Fruit fly (Drosophila melanogaster) whole organism, wandering third instar larva: ENCODE measurements around the gene kri.

Experiments
- Abd-B ChIP-seq: fragments of >200 bp; optimal IDR thresholded peaks from 2 replicates; lab custom pipeline; 2017; ENCODE audit warnings: missing biosample characterization, missing genetic modification characterization
- CG32264 ChIP-seq: fragments of 200-800 bp; sonication (Bioruptor generic); optimal IDR thresholded peaks from 2 replicates; lab custom pipeline; 2016; ENCODE audit warnings: missing biosample characterization, missing genetic modification characterization
- CG9705 ChIP-seq: fragments of 200-800 bp; sonication (Bioruptor generic); optimal IDR thresholded peaks from 2 replicates; lab custom pipeline; 2018; ENCODE audit warnings: missing biosample characterization, mild to moderate bottlenecking, missing genetic modification characterization
- CrebA ChIP-seq: fragments of 200-800 bp; sonication (Bioruptor generic); optimal IDR thresholded peaks from 2 replicates; lab custom pipeline; 2016; ENCODE audit warnings: missing biosample characterization, mild to moderate bottlenecking, missing genetic modification characterization, borderline replicate concordance
- Dif ChIP-seq: fragments of 200-275, 200-300 bp; sonication (Bioruptor generic); optimal IDR thresholded peaks from 2 replicates; lab custom pipeline; 2018; ENCODE audit warnings: missing biosample characterization, missing genetic modification characterization; ENCODE audit not compliant: partially characterized antibody
- Hnf4 ChIP-seq: fragments of 200-800 bp; sonication (Bioruptor generic); optimal IDR thresholded peaks from 2 replicates; lab custom pipeline; 2016; ENCODE audit warnings: missing biosample characterization, mild to moderate bottlenecking, missing genetic modification characterization
- Hr78 ChIP-seq: fragments of >200 bp; optimal IDR thresholded peaks from 2 replicates; lab custom pipeline; 2017; ENCODE audit warnings: missing biosample characterization, missing genetic modification characterization
- Hr83 ChIP-seq: fragments of 200-300 bp; sonication (Bioruptor generic); optimal IDR thresholded peaks from 2 replicates; lab custom pipeline; 2016; ENCODE audit warnings: missing biosample characterization, mild to moderate bottlenecking, missing genetic modification characterization, moderate library complexity; ENCODE audit not compliant: poor library complexity, severe bottlenecking
- Myc ChIP-seq: fragments of >200 bp; optimal IDR thresholded peaks from 2 replicates; lab custom pipeline; 2017
- Rel ChIP-seq, 2 experiments: fragments of 200-800 bp; sonication (Bioruptor generic) in 1 of 2; optimal IDR thresholded peaks; 2 replicates in 1 of 2; 3 replicates in 1 of 2; lab custom pipeline; 2016 to 2019; ENCODE audit warnings: mild to moderate bottlenecking in 2 of 2, missing biosample characterization in 2 of 2, missing genetic modification characterization in 2 of 2, moderate library complexity in 1 of 2
- Vsx2 ChIP-seq: fragments of 200-300, 225-300 bp; sonication (Bioruptor generic); optimal IDR thresholded peaks from 2 replicates; lab custom pipeline; 2018; ENCODE audit warnings: missing biosample characterization, missing genetic modification characterization; ENCODE audit not compliant: partially characterized antibody
- br ChIP-seq: fragments of 200-800 bp; sonication (Bioruptor generic); optimal IDR thresholded peaks from 2 replicates; lab custom pipeline; 2016; ENCODE audit warnings: missing biosample characterization, missing genetic modification characterization
- ey ChIP-seq: fragments of 200-800 bp; sonication (Bioruptor generic); optimal IDR thresholded peaks from 2 replicates; lab custom pipeline; 2016; ENCODE audit warnings: missing biosample characterization, missing genetic modification characterization
- foxo ChIP-seq, 2 experiments: fragments of 200-800 bp; sonication (Bioruptor generic); optimal IDR thresholded peaks; 2 replicates in 1 of 2; 3 replicates in 1 of 2; lab custom pipeline; 2016 to 2017; ENCODE audit warnings: missing biosample characterization in 2 of 2, missing genetic modification characterization in 2 of 2
- fru ChIP-seq: fragments of 200-800 bp; sonication (Bioruptor generic); optimal IDR thresholded peaks from 3 replicates; lab custom pipeline; 2016; ENCODE audit warnings: missing biosample characterization, mild to moderate bottlenecking, missing genetic modification characterization
- h ChIP-seq: fragments of 200-800 bp; sonication (Bioruptor generic); optimal IDR thresholded peaks from 3 replicates; lab custom pipeline; 2016; ENCODE audit warnings: missing biosample characterization, mild to moderate bottlenecking, missing genetic modification characterization
- jim ChIP-seq: fragments of 175-275, 200-325 bp; sonication (Bioruptor generic); optimal IDR thresholded peaks from 2 replicates; lab custom pipeline; 2016; ENCODE audit warnings: missing biosample characterization, mild to moderate bottlenecking, missing genetic modification characterization
- lola ChIP-seq: fragments of >200 bp; optimal IDR thresholded peaks from 2 replicates; lab custom pipeline; 2017; ENCODE audit warnings: missing biosample characterization, missing genetic modification characterization
- pan ChIP-seq: fragments of >200 bp; optimal IDR thresholded peaks from 2 replicates; lab custom pipeline; 2017
- psq ChIP-seq: fragments of 200-800 bp; sonication (Bioruptor generic); optimal IDR thresholded peaks from 3 replicates; lab custom pipeline; 2017; ENCODE audit warnings: missing biosample characterization, mild to moderate bottlenecking, missing genetic modification characterization, moderate library complexity
- rgr ChIP-seq: fragments of 200-800 bp; sonication (Bioruptor generic); optimal IDR thresholded peaks from 3 replicates; lab custom pipeline; 2016; ENCODE audit warnings: missing biosample characterization, mild to moderate bottlenecking, missing genetic modification characterization
- sage ChIP-seq: fragments of 200-800 bp; sonication (Bioruptor generic); optimal IDR thresholded peaks from 2 replicates; lab custom pipeline; 2016; ENCODE audit warnings: missing biosample characterization, mild to moderate bottlenecking, missing genetic modification characterization
- tai ChIP-seq: sonication (Bioruptor generic); optimal IDR thresholded peaks from 2 replicates; lab custom pipeline; 2016; ENCODE audit warnings: missing biosample characterization, missing genetic modification characterization
- usp ChIP-seq: fragments of >200 bp; optimal IDR thresholded peaks from 2 replicates; lab custom pipeline; 2017; ENCODE audit warnings: missing biosample characterization, missing genetic modification characterization

Gene kri

DNA sequence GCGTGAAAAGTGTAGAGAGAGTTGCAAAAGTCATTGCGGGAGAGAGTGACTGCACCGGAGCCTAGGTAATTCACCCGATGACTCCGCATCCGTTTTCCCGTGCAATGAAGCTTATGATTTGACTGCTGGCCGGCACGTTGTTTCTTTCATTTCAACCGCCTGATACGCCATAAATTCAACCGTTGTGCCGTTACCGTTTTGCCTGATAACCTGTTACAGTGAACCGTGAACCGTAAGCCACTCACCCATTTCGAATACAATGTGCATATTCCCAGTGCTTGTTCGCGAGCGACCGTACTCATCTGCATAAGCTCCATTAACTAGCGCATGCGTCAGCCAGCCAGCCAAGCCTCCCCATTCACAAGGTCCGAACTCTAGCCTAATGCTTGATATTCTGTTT is 36.0 kb upstream of the kri start:
- TF ChIP-seq Rel (GFP tag; optimal IDR thresholded peaks at IDR 0.05; lab: Kevin White, UChicago) (no peak), Rel (tag; optimal IDR thresholded peaks at IDR 0.05; lab: Kevin White, UChicago) (peak; percentile 35), usp (no peak)
- TF ChIP-seq, all 38 proteins: peak for 1

DNA sequence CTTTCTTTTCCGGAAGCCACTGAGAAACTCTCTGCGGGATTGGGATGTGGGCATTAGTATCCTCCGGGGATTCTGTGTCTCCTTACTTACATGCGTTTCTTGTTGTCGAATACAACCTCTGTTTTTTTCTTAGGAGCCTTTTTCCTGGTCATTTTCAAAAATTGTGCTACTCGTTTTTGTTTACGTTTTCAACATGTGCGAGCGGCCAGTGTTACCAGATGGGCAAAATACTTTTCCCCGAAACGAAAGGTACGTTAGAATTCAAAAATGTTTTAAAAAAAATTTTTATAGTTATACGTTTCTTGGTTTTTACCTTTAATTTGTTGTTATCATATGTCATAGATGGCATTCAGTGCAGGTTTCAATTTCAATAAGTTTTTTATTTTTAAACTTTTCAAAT is 33.7 kb upstream of the kri start, which contains the start of gene vito:
Gene vito, minus strand, starts transcription at position 220 of the 400 bp plus-strand sequence.
- TF ChIP-seq tai (GFP tag; lab: Kevin White, UChicago) = no peak

- peak; percentile 8 for TF ChIP-seq Myc (lab: Kevin White, UChicago)
- TF ChIP-seq Hr78 (GFP tag; lab: Kevin White, UChicago) = no peak
- peak; percentile 4 for TF ChIP-seq psq (GFP tag; lab: Kevin White, UChicago)
- TF ChIP-seq ey (GFP tag; lab: Kevin White, UChicago) = peak; percentile 1
Measured at dm6 chr3L:5779476-5780401, 31.0 kb upstream of the kri start, which contains the start of the genes Myt1, PGRP-LD and Pmi. Gene Myt1 (minus strand): TSS chr3L:5779591. Gene PGRP-LD (plus strand): TSS chr3L:5780051. Gene Pmi (plus strand): TSS chr3L:5780051.

- no peak for TF ChIP-seq Abd-B (GFP tag; lab: Kevin White, UChicago)
- TF ChIP-seq rgr = no peak
- TF ChIP-seq Rel (GFP tag; optimal IDR thresholded peaks at IDR 0.05; lab: Kevin White, UChicago) = no peak
- TF ChIP-seq Rel (tag; optimal IDR thresholded peaks at IDR 0.05; lab: Kevin White, UChicago) = peak; percentile 2
- no peak for TF ChIP-seq foxo (GFP tag; optimal IDR thresholded peaks at IDR 0.05; lab: Kevin White, UChicago)
Measured at dm6 chr3L:5785237-5786062, 25.3 kb upstream of the kri start.

DNA sequence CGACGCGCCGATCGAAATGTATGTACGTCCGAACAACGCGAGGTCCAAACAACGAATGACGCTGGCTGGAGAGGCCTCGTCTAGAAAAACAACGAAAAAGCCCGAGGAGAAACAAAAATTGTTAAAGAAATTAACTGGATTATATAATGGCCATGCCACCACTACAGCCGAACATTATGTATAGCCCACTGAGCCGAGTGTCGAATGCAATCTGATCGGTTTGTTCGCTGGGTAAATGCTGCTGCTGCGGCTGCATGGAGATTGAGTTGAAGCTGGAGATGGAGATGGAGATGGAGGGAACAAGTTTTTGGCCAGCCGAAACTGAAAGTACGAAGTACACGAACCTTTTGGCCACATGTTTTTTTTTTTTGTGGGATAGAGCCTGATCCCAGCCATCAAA is 24.2 kb upstream of the kri start, which contains the start of gene Cralbp:
Gene Cralbp, minus strand, starts transcription at position 115 of the 400 bp plus-strand sequence.
- TF ChIP-seq lola (GFP tag; lab: Kevin White, UChicago) (no peak), Hr78 (GFP tag; lab: Kevin White, UChicago) (no peak), fru (GFP tag; lab: Kevin White, UChicago) (no peak), sage (GFP tag; lab: Kevin White, UChicago) (no peak)
- TF ChIP-seq, all 38 proteins: peak for 0

- TF ChIP-seq fru (GFP tag; lab: Kevin White, UChicago) = no peak
- no peak for TF ChIP-seq br (GFP tag; lab: Kevin White, UChicago)
- no peak for TF ChIP-seq CG9705 (GFP tag; lab: Kevin White, UChicago)
- TF ChIP-seq h (GFP tag; lab: Kevin White, UChicago) = no peak
- TF ChIP-seq CG32264 = no peak
- TF ChIP-seq foxo (GFP tag; optimal IDR thresholded peaks at IDR 0.05; lab: Kevin White, UChicago) = no peak
- no peak for TF ChIP-seq CrebA (GFP tag; lab: Kevin White, UChicago)
- TF ChIP-seq Dif (GFP tag; lab: Kevin White, UChicago) = no peak
- TF ChIP-seq Vsx2 (GFP tag; lab: Kevin White, UChicago) = no peak
- TF ChIP-seq jim (GFP tag; lab: Kevin White, UChicago) = no peak
- no peak for TF ChIP-seq pan (lab: Kevin White, UChicago)
- no peak for TF ChIP-seq Hr83 (GFP tag; lab: Kevin White, UChicago)
- TF ChIP-seq Hnf4 = no peak
- no peak for TF ChIP-seq lola (GFP tag; lab: Kevin White, UChicago)
Measured at dm6 chr3L:5787476-5787875, 23.3 kb upstream of the kri start.
